Fruit fly (Drosophila melanogaster): ENCODE data around the gene Cpr64Ad.

The Cpr64Ad gene

DNA sequence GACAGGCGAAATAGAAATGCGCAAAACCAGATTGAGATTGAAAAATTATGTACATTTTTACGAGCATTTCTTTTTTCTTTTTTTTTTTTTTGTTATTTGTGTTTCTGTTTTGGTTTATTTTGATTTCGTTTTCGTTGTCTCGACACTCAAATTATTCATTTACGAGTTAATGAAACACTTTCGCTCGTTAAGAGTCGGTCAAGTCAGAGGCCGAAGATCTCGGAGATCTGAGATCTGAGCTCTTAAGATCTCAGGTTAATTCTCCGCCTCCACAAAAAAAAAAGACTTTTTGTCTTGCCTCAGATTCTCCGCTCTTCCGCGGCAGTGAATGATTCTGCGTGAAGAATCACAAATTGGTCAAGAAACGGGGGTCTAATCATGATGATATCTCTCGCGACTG, 50.7 kb downstream of the Cpr64Ad start:
- no peak for TF ChIP-seq CG8159 (tag; optimal IDR thresholded peaks at IDR 0.05)
- no peak for TF ChIP-seq EcR (GFP tag; optimal IDR thresholded peaks at IDR 0.05)
- TF ChIP-seq fd96Ca (GFP tag; IDR thresholded peaks at IDR 0.05): no peak
- no peak for TF ChIP-seq CG4496 (GFP tag; IDR thresholded peaks at IDR 0.05)
- TF ChIP-seq CG8301 (tag; optimal IDR thresholded peaks at IDR 0.05): no peak
- TF ChIP-seq CG17806 (tag; optimal IDR thresholded peaks at IDR 0.05): no peak
- TF ChIP-seq rn (GFP tag; IDR thresholded peaks at IDR 0.05): no peak
- TF ChIP-seq D1 (tag; optimal IDR thresholded peaks at IDR 0.05): no peak
- TF ChIP-seq gl (tag; optimal IDR thresholded peaks at IDR 0.05): no peak
- TF ChIP-seq CG34367 (tag; optimal IDR thresholded peaks at IDR 0.05): no peak

Data from whole organism, pupa.